Fruit fly (Drosophila melanogaster) whole organism, embryonic: Measurements from ENCODE around the gene CG7179.
A peak's percentile ranks its signal among the peaks of the same experiment; 100 is the strongest.

ENCODE experiments used
- Asciz ChIP-seq: fragments of 200-800 bp; sonication (Bioruptor generic); optimal IDR thresholded peaks from 2 replicates; lab custom pipeline; 2017; ENCODE audit warnings: missing biosample characterization, mild to moderate bottlenecking, missing genetic modification characterization, missing genetic modification reagents
- BEAF-32 ChIP-seq: fragments of 200-800 bp; sonication (Bioruptor generic); optimal IDR thresholded peaks from 3 replicates; lab custom pipeline; 2017; ENCODE audit warnings: missing biosample characterization, missing genetic modification characterization, mild to moderate bottlenecking, moderate library complexity, missing genetic modification reagents
- Blimp-1 ChIP-seq: fragments of 200-800 bp; sonication (Bioruptor generic); optimal IDR thresholded peaks from 3 replicates; lab custom pipeline; 2018; ENCODE audit warnings: missing biosample characterization, missing genetic modification characterization, mild to moderate bottlenecking, moderate library complexity, missing genetic modification reagents
- CG11093 ChIP-seq: fragments of 200-800 bp; sonication (Bioruptor generic); IDR thresholded peaks from 3 replicates; pipeline ENCODE4 v1.3.6; 2022; ENCODE audit warnings: missing biosample characterization, missing genetic modification characterization
- CG11456 ChIP-seq: fragments of 200-800 bp; sonication (Bioruptor generic); IDR thresholded peaks from 3 replicates; pipeline ENCODE4 v1.3.6; 2022; ENCODE audit warnings: missing biosample characterization, missing genetic modification characterization
- CG13296 ChIP-seq: fragments of 200-800 bp; sonication (Bioruptor generic); optimal IDR thresholded peaks from 3 replicates; lab custom pipeline; 2018; ENCODE audit warnings: missing biosample characterization, mild to moderate bottlenecking, missing genetic modification characterization
- CG16815 ChIP-seq: fragments of 200-800 bp; sonication (Bioruptor generic); optimal IDR thresholded peaks from 3 replicates; lab custom pipeline; 2017; ENCODE audit warnings: missing biosample characterization, mild to moderate bottlenecking, missing genetic modification characterization
- CG17612 ChIP-seq: fragments of 200-800 bp; sonication (Bioruptor generic); IDR thresholded peaks from 2 replicates; pipeline ENCODE4 v1.3.6; 2022; ENCODE audit warnings: missing biosample characterization, missing genetic modification characterization
- CG18476 ChIP-seq: fragments of 200-800 bp; sonication (Bioruptor generic); optimal IDR thresholded peaks from 2 replicates; lab custom pipeline; 2016; ENCODE audit warnings: missing biosample characterization, mild to moderate bottlenecking, missing genetic modification characterization
- CG2202 ChIP-seq: fragments of 200-800 bp; sonication (Bioruptor generic); optimal IDR thresholded peaks from 2 replicates; lab custom pipeline; 2018; ENCODE audit warnings: missing biosample characterization, mild to moderate bottlenecking, missing genetic modification characterization
- CG2678 ChIP-seq: fragments of 200-800 bp; sonication (Bioruptor generic); optimal IDR thresholded peaks from 3 replicates; lab custom pipeline; 2019; ENCODE audit warnings: missing biosample characterization, mild to moderate bottlenecking, missing genetic modification characterization, moderate library complexity
- CG33213 ChIP-seq: fragments of 200-800 bp; sonication (Bioruptor generic); optimal IDR thresholded peaks from 3 replicates; lab custom pipeline; 2016; ENCODE audit warnings: missing biosample characterization, missing genetic modification characterization
- CG34376 ChIP-seq: fragments of 200-800 bp; sonication (Bioruptor generic); optimal IDR thresholded peaks from 2 replicates; lab custom pipeline; 2018; ENCODE audit warnings: missing biosample characterization, mild to moderate bottlenecking, missing genetic modification characterization
- CG4424 ChIP-seq: fragments of 200-800 bp; sonication (Bioruptor generic); optimal IDR thresholded peaks from 3 replicates; lab custom pipeline; 2016; ENCODE audit warnings: missing biosample characterization, missing genetic modification characterization
- CG6791 ChIP-seq: fragments of 200-800 bp; sonication (Bioruptor generic); IDR thresholded peaks from 3 replicates; pipeline ENCODE4 v1.3.6; 2022; ENCODE audit warnings: missing biosample characterization, missing genetic modification characterization; ENCODE audit not compliant: partially characterized antibody
- CG7357 ChIP-seq: fragments of 200-800 bp; sonication (Bioruptor generic); IDR thresholded peaks from 3 replicates; pipeline ENCODE4 v1.3.6; 2022; ENCODE audit warnings: missing biosample characterization, missing genetic modification characterization
- CG8478 ChIP-seq: fragments of >200 bp; optimal IDR thresholded peaks from 2 replicates; lab custom pipeline; 2018
- CG9609 ChIP-seq: fragments of 200-800 bp; sonication (Bioruptor generic); optimal IDR thresholded peaks from 3 replicates; lab custom pipeline; 2016; ENCODE audit warnings: missing biosample characterization, missing genetic modification characterization
- Dad ChIP-seq: fragments of 200-800 bp; sonication (Bioruptor generic); optimal IDR thresholded peaks from 3 replicates; lab custom pipeline; 2016; ENCODE audit warnings: missing biosample characterization, missing genetic modification characterization
- Dip2 ChIP-seq: fragments of 200-800 bp; sonication (Bioruptor generic); IDR thresholded peaks from 2 replicates; pipeline ENCODE4 v1.3.6; 2022; ENCODE audit warnings: missing biosample characterization, missing genetic modification characterization
- ERR ChIP-seq: fragments of 200-800 bp; sonication (Bioruptor generic); optimal IDR thresholded peaks from 2 replicates; lab custom pipeline; 2016; ENCODE audit warnings: missing biosample characterization, missing genetic modification characterization
- Ets97D ChIP-seq: fragments of 200-800 bp; sonication (Bioruptor generic); optimal IDR thresholded peaks from 3 replicates; lab custom pipeline; 2016; ENCODE audit warnings: missing biosample characterization, missing genetic modification characterization
- Fer1 ChIP-seq: fragments of 200-800 bp; sonication (Bioruptor generic); optimal IDR thresholded peaks from 2 replicates; lab custom pipeline; 2017; ENCODE audit warnings: missing biosample characterization, mild to moderate bottlenecking, missing genetic modification characterization
- HmgD ChIP-seq: fragments of 200-800 bp; sonication (Bioruptor generic); optimal IDR thresholded peaks from 3 replicates; lab custom pipeline; 2016; ENCODE audit warnings: missing biosample characterization, missing genetic modification characterization
- NfI ChIP-seq: fragments of 200-800 bp; sonication (Bioruptor generic); optimal IDR thresholded peaks from 3 replicates; lab custom pipeline; 2018; ENCODE audit warnings: missing biosample characterization, mild to moderate bottlenecking, missing genetic modification characterization, moderate library complexity
- Six4 ChIP-seq: fragments of 200-800 bp; sonication (Bioruptor generic); optimal IDR thresholded peaks from 2 replicates; lab custom pipeline; 2016; ENCODE audit warnings: missing biosample characterization, missing genetic modification characterization
- Vsx1 ChIP-seq: fragments of 200-800 bp; sonication (Bioruptor generic); optimal IDR thresholded peaks from 2 replicates; lab custom pipeline; 2017; ENCODE audit warnings: missing biosample characterization, mild to moderate bottlenecking, missing genetic modification characterization, missing genetic modification reagents
- ab ChIP-seq: fragments of 200-800 bp; sonication (Bioruptor generic); optimal IDR thresholded peaks from 2 replicates; lab custom pipeline; 2016; ENCODE audit warnings: missing biosample characterization, missing genetic modification characterization
- ap ChIP-seq: fragments of 200-800 bp; sonication (Bioruptor generic); IDR thresholded peaks from 2 replicates; pipeline ENCODE4 v1.3.6; 2022; ENCODE audit warnings: missing biosample characterization, missing genetic modification characterization
- caup ChIP-seq: fragments of 200-800 bp; sonication (Bioruptor generic); optimal IDR thresholded peaks from 3 replicates; lab custom pipeline; 2017; ENCODE audit warnings: missing biosample characterization, mild to moderate bottlenecking, missing genetic modification characterization, moderate library complexity; ENCODE audit not compliant: severe bottlenecking
- dati ChIP-seq: fragments of 200-800 bp; sonication (Bioruptor generic); IDR thresholded peaks from 2 replicates; pipeline ENCODE4 v1.3.6; 2022; ENCODE audit warnings: missing biosample characterization, missing genetic modification characterization
- dysf ChIP-seq: fragments of 200-800 bp; sonication (Bioruptor generic); IDR thresholded peaks from 3 replicates; pipeline ENCODE4 v1.3.6; 2022; ENCODE audit warnings: missing biosample characterization, missing genetic modification characterization
- en ChIP-seq: fragments of 200-800 bp; sonication (Bioruptor generic); optimal IDR thresholded peaks from 2 replicates; lab custom pipeline; 2016; ENCODE audit warnings: missing biosample characterization, missing genetic modification characterization
- esg ChIP-seq: fragments of 200-800 bp; sonication (Bioruptor generic); conservative IDR thresholded peaks from 2 replicates; pipeline ENCODE4 v1.3.6; 2022; ENCODE audit warnings: missing biosample characterization, missing genetic modification characterization
- eyg ChIP-seq: fragments of 200-800 bp; sonication (Bioruptor generic); optimal IDR thresholded peaks from 3 replicates; lab custom pipeline; 2016; ENCODE audit warnings: missing biosample characterization, missing genetic modification characterization
- ftz-f1 ChIP-seq: fragments of 200-800 bp; sonication (Bioruptor generic); optimal IDR thresholded peaks from 2 replicates; lab custom pipeline; 2016; ENCODE audit warnings: missing biosample characterization, missing genetic modification characterization
- gcm ChIP-seq: fragments of 200-800 bp; sonication (Bioruptor generic); optimal IDR thresholded peaks from 2 replicates; lab custom pipeline; 2019; ENCODE audit warnings: missing biosample characterization, mild to moderate bottlenecking, missing genetic modification characterization, moderate library complexity
- inv ChIP-seq: fragments of 200-800 bp; sonication (Bioruptor generic); IDR thresholded peaks from 2 replicates; pipeline ENCODE4 v1.3.6; 2022; ENCODE audit warnings: missing biosample characterization, missing genetic modification characterization; ENCODE audit not compliant: partially characterized antibody
- jumu ChIP-seq: fragments of 200-800 bp; sonication (Bioruptor generic); optimal IDR thresholded peaks from 3 replicates; lab custom pipeline; 2016; ENCODE audit warnings: missing biosample characterization, missing genetic modification characterization
- mirr ChIP-seq: fragments of 200-800 bp; sonication (Bioruptor generic); optimal IDR thresholded peaks from 3 replicates; lab custom pipeline; 2018; ENCODE audit warnings: missing biosample characterization, mild to moderate bottlenecking, missing genetic modification characterization
- oc ChIP-seq: fragments of 200-800 bp; sonication (Bioruptor generic); optimal IDR thresholded peaks from 2 replicates; lab custom pipeline; 2018; ENCODE audit warnings: missing biosample characterization, mild to moderate bottlenecking, missing genetic modification characterization, moderate library complexity
- org-1 ChIP-seq: fragments of 200-800 bp; sonication (Bioruptor generic); optimal IDR thresholded peaks from 2 replicates; lab custom pipeline; 2017; ENCODE audit warnings: missing biosample characterization, missing genetic modification characterization
- p53 ChIP-seq: fragments of 200-800 bp; sonication (Bioruptor generic); optimal IDR thresholded peaks from 2 replicates; lab custom pipeline; 2016; ENCODE audit warnings: missing biosample characterization, missing genetic modification characterization
- pan ChIP-seq, 4 experiments: fragments of >200 bp in 3 of 4; fragments of 200-800 bp in 1 of 4; sonication (Bioruptor generic) in 1 of 4; optimal IDR thresholded peaks in 3 of 4; IDR thresholded peaks in 1 of 4; 2 replicates each; pipeline versions ENCODE4 v1.3.6 to Lab custom; 2017 to 2022; ENCODE audit warnings: missing biosample characterization in 2 of 4, missing genetic modification characterization in 2 of 4, mixed read lengths in 1 of 4
- ro ChIP-seq: fragments of 200-800 bp; sonication (Bioruptor generic); IDR thresholded peaks from 2 replicates; pipeline ENCODE4 v1.3.6; 2022; ENCODE audit warnings: missing biosample characterization, missing genetic modification characterization
- salm ChIP-seq: fragments of 200-800 bp; sonication (Bioruptor generic); optimal IDR thresholded peaks from 2 replicates; lab custom pipeline; 2018; ENCODE audit warnings: missing biosample characterization, mild to moderate bottlenecking, missing genetic modification characterization
- sens ChIP-seq: fragments of 200-800 bp; sonication (Bioruptor generic); peaks from one replicate; lab custom pipeline; 2016; ENCODE audit warnings: missing biosample characterization, missing genetic modification characterization
- tx ChIP-seq: fragments of 200-800 bp; sonication (Bioruptor generic); optimal IDR thresholded peaks from 2 replicates; lab custom pipeline; 2016; ENCODE audit warnings: missing biosample characterization, missing genetic modification characterization
- wor ChIP-seq: fragments of 200-800 bp; sonication (Bioruptor generic); IDR thresholded peaks from 2 replicates; pipeline ENCODE4 v1.3.6; 2022; ENCODE audit warnings: missing biosample characterization, missing genetic modification characterization
- zfh1 ChIP-seq: fragments of 200-800 bp; sonication (Bioruptor generic); IDR thresholded peaks from 3 replicates; pipeline ENCODE4 v1.3.6; 2022; ENCODE audit warnings: missing biosample characterization, missing genetic modification characterization

The CG7179 gene

dm6 chr2L:7782788-7783401 lies 5.1 kb upstream of the CG7179 start, which contains the start of gene Brd7-9 (continued):
- TF ChIP-seq CG18476 (GFP tag; lab: Kevin White, UChicago): peak; percentile 57
- TF ChIP-seq tx (GFP tag; lab: Kevin White, UChicago): no peak
- peak; percentile 63 for TF ChIP-seq esg (GFP tag; lab: Robert Waterston, UW)
- TF ChIP-seq CG6791 (GFP tag; lab: Robert Waterston, UW): no peak
- peak; percentile 71 for TF ChIP-seq Blimp-1 (GFP tag; lab: Kevin White, UChicago)
- TF ChIP-seq CG11093: peak; percentile 59; the same call in 1 of the 3 replicates
- TF ChIP-seq Dip2 (GFP tag; lab: Robert Waterston, UW): no peak
- TF ChIP-seq sens (GFP tag; lab: Kevin White, UChicago): peak; percentile 94
- TF ChIP-seq CG2678: peak; percentile 73
- no peak for TF ChIP-seq CG8478 (lab: Kevin White, UChicago)
- TF ChIP-seq p53: no peak
- TF ChIP-seq CG33213 (GFP tag; lab: Kevin White, UChicago): peak; percentile 38
- no peak for TF ChIP-seq ab (GFP tag; lab: Kevin White, UChicago)
- TF ChIP-seq pan (optimal IDR thresholded peaks at IDR 0.05; lab: Kevin White, UChicago): no peak
- TF ChIP-seq pan (GFP tag; optimal IDR thresholded peaks at IDR 0.05 in 1 of 2, IDR thresholded peaks at IDR 0.05 in 1 of 2): peak in 1 of 2 experiments; percentile 87
- TF ChIP-seq BEAF-32 (GFP tag; lab: Kevin White, UChicago): peak; percentile 51
- TF ChIP-seq eyg (GFP tag; lab: Kevin White, UChicago): peak; percentile 50
- peak; percentile 14 for TF ChIP-seq Ets97D (GFP tag; lab: Kevin White, UChicago)
- TF ChIP-seq inv: peak; percentile 30; the same call in 1 of the 2 replicates
- peak; percentile 55 for TF ChIP-seq CG2202 (tag; lab: Kevin White, UChicago)
- TF ChIP-seq HmgD (GFP tag; lab: Kevin White, UChicago): no peak
- peak; percentile 44 for TF ChIP-seq en (GFP tag; lab: Kevin White, UChicago)
- peak; percentile 3 for TF ChIP-seq CG16815 (GFP tag; lab: Kevin White, UChicago)
- TF ChIP-seq Asciz: peak; percentile 61
- peak; percentile 56 for TF ChIP-seq Vsx1 (GFP tag; lab: Kevin White, UChicago)
- TF ChIP-seq ERR (GFP tag; lab: Kevin White, UChicago): no peak
- peak; percentile 59 for TF ChIP-seq Dad (GFP tag; lab: Kevin White, UChicago)
- peak; percentile 82 for TF ChIP-seq CG11456 (GFP tag; lab: Robert Waterston, UW)
- peak; percentile 39 for TF ChIP-seq CG9609 (GFP tag; lab: Kevin White, UChicago)
- peak; percentile 79 for TF ChIP-seq ap
- TF ChIP-seq NfI (GFP tag; lab: Kevin White, UChicago): peak; percentile 60
- peak; percentile 49; the same call in 1 of the 3 replicates for TF ChIP-seq CG7357 (GFP tag; lab: Robert Waterston, UW)
- peak; percentile 48; the same call in 1 of the 2 replicates for TF ChIP-seq wor (GFP tag; lab: Robert Waterston, UW)
- peak; percentile 80 for TF ChIP-seq Fer1 (GFP tag; lab: Kevin White, UChicago)
- peak; percentile 38 for TF ChIP-seq CG34376 (GFP tag; lab: Kevin White, UChicago)
- peak; percentile 82 for TF ChIP-seq dysf (GFP tag; lab: Robert Waterston, UW)
- TF ChIP-seq ro (GFP tag; lab: Robert Waterston, UW): no peak
- TF ChIP-seq CG13296 (GFP tag; lab: Kevin White, UChicago): peak; percentile 70
- peak; percentile 78 for TF ChIP-seq caup (GFP tag; lab: Kevin White, UChicago)
- peak; percentile 69 for TF ChIP-seq org-1 (GFP tag; lab: Kevin White, UChicago)
- peak; percentile 73 for TF ChIP-seq CG4424 (GFP tag; lab: Kevin White, UChicago)
- peak; percentile 65 for TF ChIP-seq jumu (GFP tag; lab: Kevin White, UChicago)
- TF ChIP-seq gcm (GFP tag; lab: Kevin White, UChicago): peak; percentile 62
- TF ChIP-seq CG17612: peak; percentile 47; the same call in 1 of the 2 replicates
- peak; percentile 29 for TF ChIP-seq salm (tag; lab: Kevin White, UChicago)
- TF ChIP-seq ftz-f1 (GFP tag; lab: Kevin White, UChicago): no peak
- peak; percentile 48 for TF ChIP-seq Six4 (GFP tag; lab: Kevin White, UChicago)
- TF ChIP-seq dati (GFP tag; lab: Robert Waterston, UW): peak; percentile 80
- TF ChIP-seq mirr (GFP tag; lab: Kevin White, UChicago): no peak
- TF ChIP-seq oc (tag; lab: Kevin White, UChicago): no peak
- peak; percentile 80 for TF ChIP-seq zfh1 (GFP tag; lab: Robert Waterston, UW)
